Fruit fly (Drosophila melanogaster): ENCODE results near the gene CG33080.
A peak's percentile ranks its signal among the peaks of the same experiment; 100 is the strongest.

The CG33080 gene

DNA sequence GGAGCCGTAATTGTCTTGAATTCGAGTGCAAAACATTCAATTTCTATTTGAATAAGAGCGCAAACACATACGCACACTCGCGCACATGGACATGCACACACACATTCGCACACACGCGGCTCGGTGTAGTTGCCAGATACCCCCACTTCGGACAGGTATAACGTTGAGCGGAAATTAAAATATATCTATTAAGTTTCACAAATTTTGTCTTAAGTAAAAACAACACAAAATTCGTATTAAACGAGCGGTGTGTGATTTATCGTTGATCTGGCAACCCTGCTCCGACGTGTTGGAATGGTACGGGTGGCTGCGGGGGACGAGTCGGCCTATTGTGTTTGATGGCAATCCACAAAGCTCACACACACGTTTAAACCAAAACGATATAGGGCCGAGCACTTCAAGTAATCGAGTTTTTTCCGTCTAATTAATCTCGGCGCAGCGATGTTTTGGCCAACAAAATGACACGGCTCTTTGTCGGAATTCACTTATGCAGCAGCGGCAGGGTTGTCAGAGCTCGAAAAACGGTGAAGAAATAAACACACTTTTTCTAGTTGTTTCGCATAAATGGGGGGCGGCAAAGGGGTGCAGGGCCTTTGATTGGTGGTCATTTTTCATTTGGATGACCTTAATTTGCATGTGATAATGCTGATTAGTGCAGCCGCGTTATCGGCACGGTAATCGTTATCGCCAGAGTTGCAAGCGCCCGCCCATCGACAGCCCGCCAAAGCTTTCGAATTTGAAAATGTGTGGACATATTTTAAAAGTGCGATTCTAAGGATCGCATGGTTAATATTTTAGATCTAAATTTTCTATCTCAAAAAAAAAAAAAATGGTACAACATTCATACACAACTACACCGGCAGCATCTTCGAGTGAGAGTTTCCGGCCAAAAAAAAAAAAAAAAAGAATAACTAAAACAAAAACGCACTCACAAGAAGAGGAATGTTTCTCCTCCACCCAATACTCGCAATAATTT, 28.6 kb upstream of the CG33080 start (continued):
- TF ChIP-seq dmrt99B (tag; optimal IDR thresholded peaks at IDR 0.05): peak; percentile 75
- peak; percentile 73 for TF ChIP-seq Meics (GFP tag; optimal IDR thresholded peaks at IDR 0.05)
- TF ChIP-seq jigr1 (GFP tag; IDR thresholded peaks at IDR 0.05): no peak
- TF ChIP-seq B-H2 (GFP tag; optimal IDR thresholded peaks at IDR 0.05): peak; percentile 60
- peak; percentile 59 for TF ChIP-seq Ssrp (tag; optimal IDR thresholded peaks at IDR 0.05)
- TF ChIP-seq Usf (GFP tag; optimal IDR thresholded peaks at IDR 0.05): peak; percentile 31
- TF ChIP-seq bsh (GFP tag; optimal IDR thresholded peaks at IDR 0.05): peak; percentile 63 to 77
- TF ChIP-seq CG32767 (GFP tag; IDR thresholded peaks at IDR 0.05): no peak
- no peak for TF ChIP-seq Kr (GFP tag; optimal IDR thresholded peaks at IDR 0.05)
- TF ChIP-seq CG1529 (GFP tag; optimal IDR thresholded peaks at IDR 0.05): peak; percentile 57
- TF ChIP-seq CG30431 (GFP tag; optimal IDR thresholded peaks at IDR 0.05): peak; percentile 67
- no peak for TF ChIP-seq Dfd (GFP tag; optimal IDR thresholded peaks at IDR 0.05)
- TF ChIP-seq CoRest (tag; optimal IDR thresholded peaks at IDR 0.05): peak; percentile 72
- TF ChIP-seq pita (GFP tag; optimal IDR thresholded peaks at IDR 0.05): no peak
- peak; percentile 52; the same call in 1 of the 2 replicates for TF ChIP-seq ro (GFP tag; IDR thresholded peaks at IDR 0.05)
- no peak for TF ChIP-seq da (GFP tag; optimal IDR thresholded peaks at IDR 0.05)
- TF ChIP-seq CG33557 (GFP tag; optimal IDR thresholded peaks at IDR 0.05): peak; percentile 44
- TF ChIP-seq CG31365 (tag; optimal IDR thresholded peaks at IDR 0.05): peak; percentile 21
- TF ChIP-seq yki (optimal IDR thresholded peaks at IDR 0.05): no peak
- TF ChIP-seq HmgD (GFP tag; optimal IDR thresholded peaks at IDR 0.05): no peak
- TF ChIP-seq Scr (GFP tag; IDR thresholded peaks at IDR 0.05; ENCODE audit: partially characterized antibody): 0 out of 2 replicates have a peak, but pooled peaks have one; percentile 6
- TF ChIP-seq CG3847 (GFP tag; IDR thresholded peaks at IDR 0.05): peak; percentile 81
- TF ChIP-seq CG13624 (GFP tag; optimal IDR thresholded peaks at IDR 0.05): peak; percentile 53
- peak; percentile 54 for TF ChIP-seq CG2712 (tag; optimal IDR thresholded peaks at IDR 0.05)
- peak; percentile 48 for TF ChIP-seq trem (tag; optimal IDR thresholded peaks at IDR 0.05)
- TF ChIP-seq Hr3 (GFP tag; optimal IDR thresholded peaks at IDR 0.05): peak; percentile 34
- TF ChIP-seq CG10565 (GFP tag; optimal IDR thresholded peaks at IDR 0.05): no peak
- peak; percentile 49 for TF ChIP-seq trh (GFP tag; optimal IDR thresholded peaks at IDR 0.05)
- peak; percentile 77 for TF ChIP-seq CG14050 (GFP tag; IDR thresholded peaks at IDR 0.05)
- TF ChIP-seq zen (tag; optimal IDR thresholded peaks at IDR 0.05): peak; percentile 35
- TF ChIP-seq CG12155 (GFP tag; optimal IDR thresholded peaks at IDR 0.05): peak; percentile 63
- TF ChIP-seq CG9609 (GFP tag; optimal IDR thresholded peaks at IDR 0.05): peak; percentile 40
- TF ChIP-seq Drgx (GFP tag; IDR thresholded peaks at IDR 0.05): peak; percentile 84
- no peak for TF ChIP-seq CG2129 (GFP tag; IDR thresholded peaks at IDR 0.05; ENCODE audit: partially characterized antibody)
- TF ChIP-seq dysf (GFP tag; IDR thresholded peaks at IDR 0.05): peak; percentile 74
- TF ChIP-seq Lim3 (GFP tag; IDR thresholded peaks at IDR 0.05): peak; percentile 44; the same call in 1 of the 2 replicates
- peak; percentile 51; the same call in 2 of the 3 replicates for TF ChIP-seq croc (GFP tag; conservative IDR thresholded peaks at IDR 0.05)
- peak; percentile 61 for TF ChIP-seq CG10979 (tag; optimal IDR thresholded peaks at IDR 0.05)
- TF ChIP-seq CG10654 (GFP tag; optimal IDR thresholded peaks at IDR 0.05): peak; percentile 50
- TF ChIP-seq Nf-YC (tag; optimal IDR thresholded peaks at IDR 0.05): peak; percentile 68
- peak; percentile 71 for TF ChIP-seq caup (GFP tag; optimal IDR thresholded peaks at IDR 0.05; ENCODE audit: severe bottlenecking)
- 0 out of 2 replicates have a peak, but pooled peaks have one; percentile 43 for TF ChIP-seq aop (GFP tag; IDR thresholded peaks at IDR 0.05)
- peak; percentile 65 for TF ChIP-seq CG7963 (GFP tag; IDR thresholded peaks at IDR 0.05; ENCODE audit: partially characterized antibody)
- no peak for TF ChIP-seq ham (GFP tag; IDR thresholded peaks at IDR 0.05)
- TF ChIP-seq Blimp-1 (GFP tag; optimal IDR thresholded peaks at IDR 0.05): peak; percentile 65
- no peak for TF ChIP-seq p53 (GFP tag; optimal IDR thresholded peaks at IDR 0.05)
- TF ChIP-seq Sox100B (GFP tag; optimal IDR thresholded peaks at IDR 0.05): peak; percentile 63
- TF ChIP-seq esg (GFP tag; conservative IDR thresholded peaks at IDR 0.05): peak; percentile 77

All from whole organism, embryonic.